Fruit fly (Drosophila melanogaster): ENCODE data around the gene skd.

skd gene

dm6 chr3L:21047037-21047436 lies 19.8 kb upstream of the skd start (continued):
- no peak for TF ChIP-seq CG3847 (GFP tag; IDR thresholded peaks at IDR 0.05)
- no peak for TF ChIP-seq odd (GFP tag; optimal IDR thresholded peaks at IDR 0.05)
- TF ChIP-seq her (GFP tag; optimal IDR thresholded peaks at IDR 0.05), result no peak
- no peak for TF ChIP-seq chif (GFP tag; optimal IDR thresholded peaks at IDR 0.05)
- TF ChIP-seq HLH3B (GFP tag; IDR thresholded peaks at IDR 0.05), result peak; percentile 51; the same call in 1 of the 2 replicates
- peak; percentile 12 for TF ChIP-seq CG1602 (GFP tag; optimal IDR thresholded peaks at IDR 0.05)
- TF ChIP-seq pnt (GFP tag; optimal IDR thresholded peaks at IDR 0.05), result no peak
- no peak for TF ChIP-seq Bteb2 (GFP tag; optimal IDR thresholded peaks at IDR 0.05)
- no peak for TF ChIP-seq NC2α (GFP tag; optimal IDR thresholded peaks at IDR 0.05)
- TF ChIP-seq org-1 (GFP tag; optimal IDR thresholded peaks at IDR 0.05), result no peak
- TF ChIP-seq CG2202 (tag; optimal IDR thresholded peaks at IDR 0.05), result peak; percentile 15
- TF ChIP-seq trem (tag; optimal IDR thresholded peaks at IDR 0.05), result peak; percentile 50
- TF ChIP-seq Chrac-16 (GFP tag; optimal IDR thresholded peaks at IDR 0.05), result peak; percentile 33
- no peak for TF ChIP-seq MTF-1 (GFP tag; optimal IDR thresholded peaks at IDR 0.05; ENCODE audit: borderline replicate concordance)
- no peak for TF ChIP-seq Gug (GFP tag; IDR thresholded peaks at IDR 0.05)
- peak; percentile 43 for TF ChIP-seq fd96Cb (tag; optimal IDR thresholded peaks at IDR 0.05)
- TF ChIP-seq pan (optimal IDR thresholded peaks at IDR 0.05), result no peak
- peak in 1 of 2 experiments; percentile 42 for TF ChIP-seq pan (GFP tag; optimal IDR thresholded peaks at IDR 0.05 in 1 of 2, IDR thresholded peaks at IDR 0.05 in 1 of 2)
- TF ChIP-seq CG16813 (GFP tag; IDR thresholded peaks at IDR 0.05; ENCODE audit: partially characterized antibody), result no peak
- no peak for TF ChIP-seq CG14441 (GFP tag; IDR thresholded peaks at IDR 0.05)
- no peak for TF ChIP-seq pfk (GFP tag; optimal IDR thresholded peaks at IDR 0.05)
- TF ChIP-seq CoRest (tag; optimal IDR thresholded peaks at IDR 0.05), result peak; percentile 36
- TF ChIP-seq Ets65A (GFP tag), result no peak
- TF ChIP-seq cwo (GFP tag; optimal IDR thresholded peaks at IDR 0.05), result no peak
- no peak for TF ChIP-seq abd-A (tag; optimal IDR thresholded peaks at IDR 0.05)
- TF ChIP-seq CG2116 (GFP tag; optimal IDR thresholded peaks at IDR 0.05), result no peak
- TF ChIP-seq CG11093 (GFP tag; IDR thresholded peaks at IDR 0.05), result no peak
- TF ChIP-seq corto (GFP tag; optimal IDR thresholded peaks at IDR 0.05), result no peak
- TF ChIP-seq NK7.1 (GFP tag; optimal IDR thresholded peaks at IDR 0.05), result no peak
- no peak for TF ChIP-seq CG15011 (GFP tag; optimal IDR thresholded peaks at IDR 0.05)
- no peak for TF ChIP-seq CG12155 (GFP tag; optimal IDR thresholded peaks at IDR 0.05)
- TF ChIP-seq MESR4 (GFP tag; optimal IDR thresholded peaks at IDR 0.05), result no peak
- peak in 1 of 2 experiments; percentile 27 for TF ChIP-seq dpn (GFP tag; optimal IDR thresholded peaks at IDR 0.05)
- TF ChIP-seq CG11456 (GFP tag; IDR thresholded peaks at IDR 0.05), result no peak
- TF ChIP-seq CG32532 (GFP tag; IDR thresholded peaks at IDR 0.05), result no peak; the same call in 1 of the 2 replicates
- no peak for TF ChIP-seq ken (GFP tag; IDR thresholded peaks at IDR 0.05)
- TF ChIP-seq mam (GFP tag; optimal IDR thresholded peaks at IDR 0.05), result no peak
- no peak; the same call in 1 of the 2 replicates for TF ChIP-seq CG10959 (GFP tag; IDR thresholded peaks at IDR 0.05)
- peak; percentile 14 for TF ChIP-seq CG6254 (GFP tag; optimal IDR thresholded peaks at IDR 0.05)
- no peak for TF ChIP-seq pum (GFP tag; optimal IDR thresholded peaks at IDR 0.05)
- TF ChIP-seq D19A (tag; optimal IDR thresholded peaks at IDR 0.05), result peak; percentile 63
- peak; percentile 61 for TF ChIP-seq gsb-n (tag; optimal IDR thresholded peaks at IDR 0.05)
- TF ChIP-seq CG6683 (GFP tag; optimal IDR thresholded peaks at IDR 0.05), result no peak
- no peak for TF ChIP-seq croc (GFP tag; conservative IDR thresholded peaks at IDR 0.05)
- TF ChIP-seq CG1792 (GFP tag; optimal IDR thresholded peaks at IDR 0.05), result no peak
- TF ChIP-seq kni (GFP tag; optimal IDR thresholded peaks at IDR 0.05), result no peak
- TF ChIP-seq CG18262 (tag; optimal IDR thresholded peaks at IDR 0.05), result peak; percentile 73
- TF ChIP-seq CG16863 (GFP tag; optimal IDR thresholded peaks at IDR 0.05), result no peak
- TF ChIP-seq lab (GFP tag; optimal IDR thresholded peaks at IDR 0.05), result peak; percentile 33
- TF ChIP-seq danr (GFP tag; IDR thresholded peaks at IDR 0.05), result no peak
- TF ChIP-seq PHDP (tag; optimal IDR thresholded peaks at IDR 0.05), result peak; percentile 53
- TF ChIP-seq Ssrp (tag; optimal IDR thresholded peaks at IDR 0.05), result peak; percentile 44
